Worm (Caenorhabditis elegans): ENCODE measurements around the gene F47D2.11.

DNA sequence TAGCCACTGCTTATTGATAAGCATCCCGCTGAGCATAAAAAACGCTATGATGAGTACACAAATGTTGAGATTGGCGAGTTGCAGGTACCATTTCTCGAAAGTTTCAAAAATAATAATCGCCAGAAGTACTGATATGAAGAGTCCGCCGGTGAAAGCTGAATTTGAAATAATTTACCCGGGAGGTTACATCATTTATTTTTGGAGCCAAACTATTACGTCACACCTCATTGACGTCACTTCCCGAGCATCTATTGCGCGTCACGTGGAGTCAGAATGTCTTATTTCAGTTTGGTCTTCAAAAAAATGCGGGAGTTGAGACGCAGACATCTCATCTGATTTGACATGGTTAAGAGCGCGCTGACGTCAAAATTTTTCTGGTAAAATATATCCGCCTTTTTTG, 35.0 kb upstream of the F47D2.11 start:
- TF ChIP-seq T22C8.4 (GFP tag; IDR thresholded peaks at IDR 0.05) = no peak
- TF ChIP-seq med-1 (GFP tag; optimal IDR thresholded peaks at IDR 0.05; ENCODE audit: insufficient read depth) = no peak
- TF ChIP-seq klf-2 (GFP tag; conservative IDR thresholded peaks at IDR 0.05) = no peak
- TF ChIP-seq ztf-29 (GFP tag; IDR thresholded peaks at IDR 0.05) = no peak
- TF ChIP-seq cog-1 (tag; optimal IDR thresholded peaks at IDR 0.05) = no peak
- no peak for TF ChIP-seq flt-1 (GFP tag; IDR thresholded peaks at IDR 0.05)
- TF ChIP-seq tab-1 (GFP tag; IDR thresholded peaks at IDR 0.05) = no peak
- no peak for TF ChIP-seq ref-1 (GFP tag; conservative IDR thresholded peaks at IDR 0.05)
